Fruit fly (Drosophila melanogaster) whole organism: ENCODE results near the gene CG15005.

ENCODE experiments used
- CG8478 ChIP-seq: fragments of >200 bp; optimal IDR thresholded peaks from 2 replicates; lab custom pipeline; 2018; ENCODE audit warnings: inconsistent platforms
- Dll ChIP-seq: fragments of >200 bp; optimal IDR thresholded peaks from 2 replicates; lab custom pipeline; 2017
- EcR ChIP-seq, 2 experiments: fragments of >200 bp; optimal IDR thresholded peaks; 2 replicates each; lab custom pipeline; 2017; ENCODE audit warnings: missing biosample characterization in 2 of 2, missing genetic modification characterization in 2 of 2, missing genetic modification reagents in 2 of 2
- pan ChIP-seq: fragments of >200 bp; optimal IDR thresholded peaks from 2 replicates; lab custom pipeline; 2017
- psq ChIP-seq: fragments of >200 bp; optimal IDR thresholded peaks from 2 replicates; lab custom pipeline; 2017
- usp ChIP-seq: fragments of >200 bp; optimal IDR thresholded peaks from 2 replicates; lab custom pipeline; 2017; ENCODE audit warnings: missing biosample characterization, missing genetic modification characterization, mixed read lengths

The CG15005 gene

DNA sequence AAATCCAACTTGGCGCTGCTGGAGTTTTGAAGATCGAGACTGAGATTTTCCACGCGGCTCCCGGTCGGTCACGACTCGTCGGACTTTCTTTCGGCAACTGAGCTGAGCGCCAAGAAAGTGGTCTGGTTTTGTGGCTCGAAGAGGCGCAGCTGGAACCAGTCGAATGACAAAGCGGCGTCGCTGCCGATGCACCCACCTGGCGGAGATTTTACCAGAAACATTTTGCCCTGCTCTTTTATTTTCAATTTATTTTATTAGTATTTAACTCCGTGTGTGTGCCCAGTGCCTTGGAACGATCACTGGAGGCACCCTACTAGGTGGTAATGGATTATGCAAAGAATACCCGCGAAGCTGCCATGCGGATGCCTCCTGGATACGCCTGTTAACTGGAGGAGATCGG, at the start of gene CG15005:
CG15005 (minus strand) TSS at position 101 of the 400 bp plus-strand sequence.
- TF ChIP-seq pan (lab: Kevin White, UChicago), result no peak
- no peak for TF ChIP-seq Dll
- TF ChIP-seq CG8478, result no peak
- TF ChIP-seq EcR (GFP tag; optimal IDR thresholded peaks at IDR 0.05; lab: Kevin White, UChicago), result no peak
- no peak for TF ChIP-seq psq (lab: Kevin White, UChicago)
- TF ChIP-seq usp (GFP tag; lab: Kevin White, UChicago), result no peak

DNA sequence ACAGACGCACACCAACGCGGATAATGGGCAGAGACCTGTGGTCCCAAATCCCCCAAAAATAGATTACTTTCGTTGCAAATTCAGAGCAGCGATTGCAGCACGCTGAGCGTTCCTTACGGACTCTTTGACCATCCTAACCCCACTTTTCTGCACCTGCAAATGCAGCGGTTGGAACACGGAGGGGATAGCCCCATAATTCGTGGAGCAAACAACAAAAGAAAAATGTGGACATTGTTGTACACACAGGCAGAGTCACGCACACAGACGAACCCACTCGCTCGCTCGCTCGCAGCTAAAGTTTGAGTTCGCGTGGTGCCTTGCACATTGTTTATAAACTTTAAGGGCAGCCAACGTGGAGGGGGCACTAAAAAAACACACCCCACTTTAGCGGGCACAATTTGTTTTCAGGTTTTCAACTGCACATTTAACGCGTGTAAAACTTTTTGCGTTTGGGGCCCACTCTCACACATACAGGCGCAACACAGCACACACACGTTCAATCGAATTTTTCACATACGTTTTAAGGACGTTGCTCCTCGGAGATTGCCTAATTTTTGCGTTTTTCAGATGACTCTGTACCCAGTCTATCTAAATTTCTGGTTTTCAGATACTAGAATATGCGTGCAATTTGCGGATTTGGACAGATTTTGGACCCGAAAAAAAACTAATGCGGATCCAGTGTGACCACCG, 49.6 kb upstream of the CG15005 start:
- TF ChIP-seq CG8478, result no peak
- no peak for TF ChIP-seq usp (GFP tag; lab: Kevin White, UChicago)

DNA sequence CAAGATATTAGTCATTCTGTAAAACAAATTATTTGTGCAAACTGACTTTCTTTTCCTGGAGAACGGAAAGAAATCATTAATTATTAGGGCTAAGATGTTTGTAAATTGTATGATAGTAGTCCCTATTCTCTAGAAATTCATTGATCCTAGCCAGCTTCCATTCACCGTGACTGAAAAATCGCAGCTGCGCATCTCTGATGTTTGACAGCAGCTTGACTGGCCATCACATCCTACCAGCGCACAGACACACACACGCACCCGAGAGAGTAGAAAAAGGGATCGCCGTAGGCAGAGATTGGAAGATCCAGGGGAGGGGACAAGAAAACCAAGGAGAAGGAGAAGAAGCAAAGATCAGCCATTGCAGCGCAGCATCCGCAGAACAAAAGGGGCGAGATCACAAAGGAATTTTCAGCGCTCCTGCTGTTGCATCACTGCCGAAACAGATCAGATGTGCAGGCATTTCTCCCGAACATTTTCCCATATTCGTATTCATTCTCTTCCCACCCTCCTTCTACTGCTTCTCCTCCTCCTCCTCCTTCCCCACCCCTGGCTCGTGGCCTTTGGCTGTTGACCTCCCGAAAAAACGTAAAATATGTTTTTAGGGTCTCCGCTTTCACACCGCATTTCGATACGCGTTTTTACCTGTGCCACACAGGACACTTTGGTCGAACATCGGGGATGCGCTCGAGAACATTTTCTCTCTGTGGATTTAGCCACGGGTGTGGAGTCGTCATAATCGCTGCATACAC, 48.9 kb upstream of the CG15005 start:
- TF ChIP-seq pan (lab: Kevin White, UChicago) (no peak), CG8478 (no peak), EcR (GFP tag; optimal IDR thresholded peaks at IDR 0.05; lab: Kevin White, UChicago) (no peak), Dll (no peak), psq (lab: Kevin White, UChicago) (no peak)

DNA sequence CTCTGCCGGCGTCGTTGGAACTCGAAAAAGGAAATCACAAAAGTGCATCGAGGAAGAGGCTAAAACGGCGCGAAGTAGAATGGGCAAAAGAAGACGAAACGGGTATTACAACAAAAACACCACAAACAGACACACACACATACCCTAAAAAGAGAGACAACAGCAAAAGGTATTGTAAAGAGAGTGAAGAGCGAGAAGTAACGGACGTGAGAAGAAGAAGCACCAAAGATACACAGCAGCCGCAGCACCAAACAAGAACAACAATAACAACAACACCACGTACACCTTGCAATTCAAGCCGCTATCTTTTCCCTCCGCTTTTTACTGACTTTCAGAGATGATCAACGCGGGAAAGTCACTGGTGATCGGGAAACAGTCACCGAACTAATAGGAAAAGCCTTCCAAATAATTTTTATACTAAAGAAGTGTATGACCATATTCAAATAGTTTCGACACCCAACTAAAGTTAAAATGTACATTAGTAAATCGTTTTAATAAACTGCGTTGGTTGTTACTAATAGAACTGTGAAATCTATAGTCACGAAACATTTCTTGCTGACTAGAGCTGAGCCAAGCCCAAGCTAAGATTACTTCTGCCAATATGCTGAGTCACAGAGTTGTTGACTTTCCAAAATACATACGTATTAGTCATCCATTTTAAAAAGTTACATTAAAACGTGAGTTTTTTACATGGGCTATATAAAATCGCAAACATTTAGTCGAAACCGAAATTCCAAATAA, 48.2 kb upstream of the CG15005 start:
- TF ChIP-seq usp (GFP tag; lab: Kevin White, UChicago) (no peak), CG8478 (no peak), psq (lab: Kevin White, UChicago) (no peak), Dll (no peak), EcR (GFP tag; optimal IDR thresholded peaks at IDR 0.05; lab: Kevin White, UChicago) (no peak), pan (lab: Kevin White, UChicago) (no peak)

DNA sequence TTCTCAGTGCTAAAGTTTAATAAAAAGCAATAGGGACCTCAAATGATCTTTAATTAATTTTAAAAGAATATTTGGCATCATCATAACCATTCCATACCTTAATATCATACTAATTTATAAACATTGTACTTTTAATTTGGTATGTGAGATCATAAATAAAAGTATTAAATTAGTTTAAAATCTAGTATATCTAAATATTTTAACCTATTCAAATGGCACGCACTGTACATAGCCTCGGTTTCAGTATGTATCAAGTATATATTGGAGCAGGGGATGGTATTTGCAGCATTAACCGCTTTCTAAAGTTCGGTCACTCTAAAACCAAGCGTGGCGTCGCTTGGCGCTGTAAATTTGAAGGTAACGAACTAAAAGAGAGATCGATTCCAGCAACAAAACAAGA, 38.3 kb upstream of the CG15005 start, which contains the start of gene pav:
pav (plus strand) TSS at position 307 of the 400 bp plus-strand sequence.
- TF ChIP-seq psq (lab: Kevin White, UChicago) (no peak), Dll (no peak), usp (GFP tag; lab: Kevin White, UChicago) (no peak), EcR (GFP tag; optimal IDR thresholded peaks at IDR 0.05; lab: Kevin White, UChicago) (no peak), CG8478 (no peak), pan (lab: Kevin White, UChicago) (no peak)

DNA sequence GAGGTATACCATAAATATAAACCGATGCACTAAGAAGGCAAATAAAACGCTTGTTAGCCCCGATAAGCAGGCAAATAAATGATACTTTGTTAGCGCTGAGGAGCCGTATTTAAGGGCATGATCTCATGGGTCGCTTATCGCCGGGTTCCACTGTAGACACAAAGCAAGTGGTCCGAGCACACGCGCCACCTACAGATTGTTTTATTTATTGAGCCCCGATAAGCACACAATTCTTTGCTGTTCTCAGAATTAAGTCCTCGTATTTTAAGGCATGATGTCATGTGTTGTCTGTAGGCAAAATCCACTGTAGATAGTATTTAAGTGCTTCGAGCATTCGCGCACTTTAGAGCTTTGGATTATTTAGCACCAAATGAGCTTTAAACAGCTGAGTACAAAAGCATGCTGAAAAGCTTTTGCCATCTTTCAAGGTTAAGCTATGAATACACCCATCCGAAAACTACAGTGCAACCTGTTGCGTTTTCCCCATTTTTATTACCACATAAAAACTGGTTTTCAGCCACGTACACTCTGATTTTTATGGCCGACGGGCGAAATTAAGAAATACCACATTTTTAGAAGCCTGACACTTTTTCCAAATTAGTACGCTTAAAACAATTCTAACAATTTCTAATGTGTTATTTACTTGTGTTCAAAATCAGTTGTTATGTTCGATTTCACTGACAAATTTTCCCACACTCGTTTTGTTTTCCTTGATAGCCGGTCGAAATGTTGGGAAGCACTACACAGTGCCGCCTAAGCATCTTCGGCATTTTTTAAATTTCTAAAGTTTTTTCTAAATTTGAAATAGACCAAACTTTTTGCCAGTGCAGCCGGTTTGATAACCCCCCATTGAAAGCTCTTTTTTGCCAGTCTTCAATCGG, 35.5 kb upstream of the CG15005 start, which contains the start of gene Sqor:
Sqor (plus strand) TSS at position 732 of the 881 bp plus-strand sequence.
- TF ChIP-seq CG8478 (no peak), Dll (no peak), psq (lab: Kevin White, UChicago) (no peak), pan (lab: Kevin White, UChicago) (no peak)

DNA sequence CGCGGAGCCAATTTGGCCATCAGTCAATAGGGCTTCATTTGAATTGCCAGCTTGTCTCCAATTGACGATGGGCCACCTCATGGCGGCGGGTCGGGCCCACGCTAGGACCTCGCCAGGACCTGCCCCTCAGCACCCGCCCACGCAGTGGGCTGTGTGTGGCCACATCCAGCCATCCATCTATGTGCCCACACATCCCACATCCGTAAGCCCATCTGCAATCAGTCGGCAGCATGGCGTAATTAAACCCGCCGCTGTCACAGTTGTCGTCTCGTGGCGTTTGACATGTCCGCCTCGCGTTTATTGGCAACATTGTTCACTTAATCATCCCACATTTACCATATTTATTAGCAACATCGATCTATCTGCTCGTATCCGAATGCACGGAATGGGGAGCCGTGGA, 34.1 kb upstream of the CG15005 start:
- TF ChIP-seq psq (lab: Kevin White, UChicago), result no peak
- TF ChIP-seq CG8478, result no peak
- no peak for TF ChIP-seq usp (GFP tag; lab: Kevin White, UChicago)
- no peak for TF ChIP-seq pan (lab: Kevin White, UChicago)
- no peak for TF ChIP-seq Dll
- no peak for TF ChIP-seq EcR (GFP tag; optimal IDR thresholded peaks at IDR 0.05; lab: Kevin White, UChicago)

DNA sequence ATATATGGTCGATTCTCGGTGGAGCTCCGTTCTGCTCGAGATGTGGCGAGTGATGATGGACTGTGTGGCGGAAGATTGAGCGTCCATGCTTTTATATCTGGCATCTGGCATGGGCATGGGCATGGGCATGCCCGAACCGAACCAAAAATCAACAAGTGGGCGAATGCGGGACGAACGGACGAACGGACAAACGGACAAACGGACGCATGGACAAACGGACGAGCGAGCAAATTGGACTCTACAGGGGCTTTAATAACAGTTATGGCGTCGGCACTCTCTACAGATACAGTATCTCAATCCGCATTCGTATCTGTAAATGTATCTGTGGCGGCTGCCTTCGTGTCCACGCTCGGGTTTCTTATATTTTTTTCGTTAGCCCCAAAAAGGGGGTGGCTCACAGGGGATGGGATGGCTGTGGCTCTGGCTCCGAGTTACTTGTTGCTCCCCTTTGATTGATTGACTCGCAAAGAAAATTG, 32.0 kb upstream of the CG15005 start, which contains the start of gene ImpL2:
ImpL2 (minus strand) TSS at position 51 of the 476 bp plus-strand sequence.
- TF ChIP-seq Dll (no peak), psq (lab: Kevin White, UChicago) (no peak), usp (GFP tag; lab: Kevin White, UChicago) (no peak), pan (lab: Kevin White, UChicago) (no peak), EcR (GFP tag; optimal IDR thresholded peaks at IDR 0.05; lab: Kevin White, UChicago) (no peak), CG8478 (no peak)

DNA sequence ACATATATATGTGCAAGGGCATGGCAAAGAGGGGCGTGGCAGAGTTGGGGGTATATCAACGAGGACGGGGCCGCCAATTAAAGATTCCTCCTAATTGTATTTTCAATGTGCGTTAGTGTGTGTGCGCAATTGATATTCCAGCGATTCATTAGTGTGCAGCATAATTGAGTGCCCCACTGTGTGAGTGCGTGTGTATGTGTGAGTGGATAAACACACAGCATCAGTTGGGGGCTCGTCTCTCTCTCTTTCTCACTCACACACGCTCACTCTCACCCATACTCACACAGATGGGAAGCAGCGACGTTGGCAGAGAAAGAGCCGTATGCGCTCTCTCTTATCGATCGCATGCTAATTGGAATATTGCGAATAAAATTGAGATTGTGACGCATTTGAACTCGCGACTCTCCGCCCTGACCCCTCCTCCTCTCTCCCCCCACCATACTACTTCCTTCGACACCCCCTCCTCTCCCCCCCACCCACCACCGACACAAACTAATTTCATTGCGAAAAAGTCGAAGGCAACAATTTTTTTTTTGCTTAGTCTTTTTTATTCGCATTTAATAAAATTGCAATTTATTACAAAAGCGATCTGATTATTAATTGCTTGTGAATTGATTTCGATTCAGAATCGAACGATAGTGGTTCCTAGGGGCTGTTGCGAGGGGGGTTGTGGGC, 29.6 kb upstream of the CG15005 start:
- no peak for TF ChIP-seq Dll
- no peak for TF ChIP-seq pan (lab: Kevin White, UChicago)
- TF ChIP-seq usp (GFP tag; lab: Kevin White, UChicago), result no peak
- TF ChIP-seq psq (lab: Kevin White, UChicago), result no peak
- no peak for TF ChIP-seq CG8478

DNA sequence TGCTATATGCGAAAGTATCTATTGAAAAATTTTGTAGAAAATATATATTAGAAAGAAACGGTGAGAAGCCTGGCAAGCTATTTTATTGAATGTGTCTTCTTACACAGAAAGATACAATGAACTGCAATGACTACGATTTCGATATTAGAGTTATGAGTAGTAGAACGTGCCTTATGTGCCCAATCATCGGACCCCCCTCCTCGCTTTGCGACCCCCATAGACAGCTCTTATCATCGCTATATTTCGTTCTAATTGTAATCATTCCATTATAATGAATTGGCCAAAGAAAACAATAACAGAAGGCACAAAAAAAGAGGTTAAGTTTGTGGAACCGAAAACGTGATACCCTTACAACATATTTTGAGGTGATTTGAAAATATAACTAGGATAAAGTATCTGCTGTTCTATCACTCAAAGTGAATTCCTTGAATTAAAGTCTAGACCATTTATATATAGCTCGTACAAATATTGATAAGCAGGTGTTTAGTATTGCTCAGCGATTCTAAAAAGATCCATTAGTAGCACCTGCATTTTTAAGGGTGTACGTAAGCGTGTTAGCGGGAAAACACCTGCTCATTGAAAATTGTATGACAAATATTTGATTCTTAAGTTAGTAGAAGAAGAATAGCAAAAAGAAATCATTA, 28.7 kb upstream of the CG15005 start:
- TF ChIP-seq usp (GFP tag; lab: Kevin White, UChicago) (no peak), CG8478 (no peak), psq (lab: Kevin White, UChicago) (no peak), EcR (GFP tag; optimal IDR thresholded peaks at IDR 0.05; lab: Kevin White, UChicago) (no peak), Dll (no peak)
